Worm (Caenorhabditis elegans) whole organism, L4 larva: ENCODE data around the gene lury-1.

Experiments used
- D1046.2 ChIP-seq: fragments of 200-800 bp; sonication (Bioruptor generic); IDR thresholded peaks from 2 replicates; pipeline ENCODE4 v1.3.6; 2022; ENCODE audit warnings: missing genetic modification characterization, missing compliant biosample characterization
- F26F4.8 ChIP-seq: fragments of 200-800 bp; sonication (Bioruptor generic); conservative IDR thresholded peaks from 2 replicates; pipeline ENCODE4 v1.3.6; 2022; ENCODE audit warnings: missing genetic modification characterization, missing compliant biosample characterization
- aha-1 ChIP-seq: fragments of 150-350 bp; peaks from one replicate; lab custom pipeline; 2014; ENCODE audit warnings: missing biosample characterization, missing genetic modification characterization
- dve-1 ChIP-seq: sonication (generic microtip); optimal IDR thresholded peaks from 2 replicates; lab custom pipeline; 2017; ENCODE audit warnings: antibody characterized with exemption, mild to moderate bottlenecking, missing genetic modification characterization, missing compliant biosample characterization; ENCODE audit not compliant: insufficient read depth
- lin-13 ChIP-seq: fragments of 150-350 bp; optimal IDR thresholded peaks from 2 replicates; lab custom pipeline; 2014; ENCODE audit warnings: missing biosample characterization, missing genetic modification reagents, missing genetic modification characterization
- lin-15B ChIP-seq: fragments of 150-350 bp; sonication (generic microtip); optimal IDR thresholded peaks from 3 replicates; lab custom pipeline; 2014; ENCODE audit warnings: missing biosample characterization, missing genetic modification characterization
- mxl-2 ChIP-seq: fragments of 200-800 bp; sonication (Bioruptor generic); conservative IDR thresholded peaks from 2 replicates; pipeline ENCODE4 v1.3.6; 2022; ENCODE audit warnings: missing genetic modification reagents, missing genetic modification characterization, missing compliant biosample characterization
- nhr-237 ChIP-seq: sonication (generic microtip); optimal IDR thresholded peaks from 2 replicates; lab custom pipeline; 2017; ENCODE audit warnings: missing biosample characterization, missing genetic modification characterization
- nhr-25 ChIP-seq: sonication (generic microtip); optimal IDR thresholded peaks from 2 replicates; lab custom pipeline; 2017; ENCODE audit warnings: missing genetic modification characterization, mild to moderate bottlenecking, missing compliant biosample characterization, antibody characterized with exemption, moderate library complexity, borderline replicate concordance; ENCODE audit not compliant: insufficient read depth
- skn-1 ChIP-seq: fragments of 150-350 bp; optimal IDR thresholded peaks from 2 replicates; lab custom pipeline; 2014; ENCODE audit warnings: missing biosample characterization, missing genetic modification characterization
- unc-130 ChIP-seq: sonication (generic microtip); optimal IDR thresholded peaks from 2 replicates; lab custom pipeline; 2016; ENCODE audit warnings: missing genetic modification reagents, missing genetic modification characterization, missing compliant biosample characterization
- unc-39 ChIP-seq: sonication (generic microtip); optimal IDR thresholded peaks from 2 replicates; lab custom pipeline; 2017; ENCODE audit warnings: missing biosample characterization, missing genetic modification characterization

DNA sequence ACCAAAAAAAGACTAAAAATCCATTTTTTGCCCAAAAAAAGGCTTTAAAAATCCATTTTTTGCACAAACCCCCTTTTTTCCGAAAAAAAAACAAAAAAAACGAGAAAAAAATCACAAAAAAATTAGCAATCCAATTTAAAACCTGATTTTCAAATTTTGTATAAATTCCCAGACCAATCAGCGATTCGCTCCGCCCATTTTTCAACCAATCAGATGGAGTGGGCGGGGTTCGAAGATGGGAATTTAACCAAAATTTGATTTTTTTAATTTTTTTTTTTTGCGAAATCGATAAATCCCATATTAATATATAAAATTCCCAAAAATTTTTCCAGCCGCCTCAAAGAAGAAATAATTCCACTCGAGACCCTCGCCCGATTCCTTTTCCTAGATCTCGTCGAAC lies 35.2 kb downstream of the lury-1 start:
- TF ChIP-seq skn-1 (tag; lab: Kevin White, UChicago): no peak
- TF ChIP-seq nhr-25: no peak
- no peak for TF ChIP-seq unc-130 (GFP tag; lab: Kevin White, UChicago)
- no peak for TF ChIP-seq F26F4.8
- TF ChIP-seq aha-1 (tag; lab: Kevin White, UChicago): no peak
- TF ChIP-seq dve-1 (tag; lab: Kevin White, UChicago): no peak
- no peak for TF ChIP-seq D1046.2 (GFP tag; lab: Robert Waterston, UW)
- no peak for TF ChIP-seq lin-13 (GFP tag; lab: Kevin White, UChicago)
- TF ChIP-seq lin-15B (tag; lab: Kevin White, UChicago): no peak
- TF ChIP-seq mxl-2 (GFP tag; lab: Robert Waterston, UW): no peak
- TF ChIP-seq unc-39 (tag; lab: Kevin White, UChicago): no peak
- TF ChIP-seq nhr-237 (tag; lab: Kevin White, UChicago): no peak
